Worm (Caenorhabditis elegans) whole organism, L2 larva: Measurements from ENCODE around the gene F56C3.7.

Experiments
- C34F6.9 ChIP-seq: fragments of 150-350 bp; optimal IDR thresholded peaks from 2 replicates; lab custom pipeline; 2014; ENCODE audit warnings: missing biosample characterization, missing genetic modification characterization
- F13H6.1 ChIP-seq: sonication (generic microtip); optimal IDR thresholded peaks from 2 replicates; lab custom pipeline; 2016; ENCODE audit warnings: missing genetic modification characterization, missing compliant biosample characterization
- R02D3.7 ChIP-seq: fragments of 150-350 bp; optimal IDR thresholded peaks from 2 replicates; lab custom pipeline; 2014; ENCODE audit warnings: missing biosample characterization, missing genetic modification characterization
- Y55F3AM.14 ChIP-seq: fragments of 200-800 bp; sonication (Bioruptor generic); optimal IDR thresholded peaks from 2 replicates; lab custom pipeline; 2018; ENCODE audit warnings: mild to moderate bottlenecking, missing genetic modification characterization, missing compliant biosample characterization
- ZK546.5 ChIP-seq: sonication (generic microtip); optimal IDR thresholded peaks from 2 replicates; lab custom pipeline; 2017; ENCODE audit warnings: missing biosample characterization, missing genetic modification characterization
- aly-2 ChIP-seq: fragments of 150-350 bp; optimal IDR thresholded peaks from 2 replicates; lab custom pipeline; 2014; ENCODE audit warnings: missing biosample characterization, missing genetic modification characterization
- ama-1 ChIP-seq: fragments of 150-350 bp; optimal IDR thresholded peaks from 2 replicates; lab custom pipeline; 2018; ENCODE audit warnings: inconsistent platforms
- blmp-1 ChIP-seq: sonication (generic microtip); optimal IDR thresholded peaks from 2 replicates; lab custom pipeline; 2017; ENCODE audit warnings: missing genetic modification characterization, mild to moderate bottlenecking, missing compliant biosample characterization, antibody characterized with exemption, moderate library complexity; ENCODE audit not compliant: insufficient read depth
- ceh-82 ChIP-seq: fragments of 150-350 bp; optimal IDR thresholded peaks from 2 replicates; lab custom pipeline; 2014; ENCODE audit warnings: missing biosample characterization, missing genetic modification characterization
- crh-2 ChIP-seq: sonication (generic microtip); optimal IDR thresholded peaks from 2 replicates; lab custom pipeline; 2017; ENCODE audit warnings: missing biosample characterization, missing genetic modification characterization
- dmd-4 ChIP-seq: sonication (generic microtip); optimal IDR thresholded peaks from 2 replicates; lab custom pipeline; 2017; ENCODE audit warnings: missing biosample characterization, missing genetic modification characterization
- egl-27 ChIP-seq: sonication (generic microtip); optimal IDR thresholded peaks from 3 replicates; lab custom pipeline; 2017; ENCODE audit warnings: missing biosample characterization, missing genetic modification reagents, missing genetic modification characterization
- elt-1 ChIP-seq: fragments of 150-350 bp; optimal IDR thresholded peaks from 2 replicates; lab custom pipeline; 2014; ENCODE audit warnings: missing biosample characterization, missing genetic modification characterization
- elt-3 ChIP-seq: sonication (generic microtip); optimal IDR thresholded peaks from 2 replicates; lab custom pipeline; 2017; ENCODE audit warnings: missing biosample characterization, missing genetic modification characterization
- fos-1 ChIP-seq: fragments of 150-350 bp; optimal IDR thresholded peaks from 2 replicates; lab custom pipeline; 2014; ENCODE audit warnings: missing biosample characterization, missing genetic modification characterization
- gmeb-1 ChIP-seq: fragments of 150-350 bp; optimal IDR thresholded peaks from 2 replicates; lab custom pipeline; 2014; ENCODE audit warnings: missing biosample characterization, missing genetic modification characterization
- lin-11 ChIP-seq: fragments of 150-350 bp; sonication (generic microtip); optimal IDR thresholded peaks from 2 replicates; lab custom pipeline; 2014; ENCODE audit warnings: missing biosample characterization, missing genetic modification characterization, inconsistent platforms, mixed read lengths
- lin-39 ChIP-seq: fragments of 150-350 bp; optimal IDR thresholded peaks from 2 replicates; lab custom pipeline; 2014; ENCODE audit warnings: missing biosample characterization, missing genetic modification reagents, missing genetic modification characterization
- lsy-2 ChIP-seq, 2 experiments: fragments of 150-350 bp in 1 of 2; sonication (generic microtip) in 1 of 2; optimal IDR thresholded peaks; 2 replicates each; lab custom pipeline; 2014 to 2017; ENCODE audit warnings: missing biosample characterization in 2 of 2, missing genetic modification characterization in 2 of 2
- mab-5 ChIP-seq: fragments of 150-350 bp; optimal IDR thresholded peaks from 2 replicates; lab custom pipeline; 2014; ENCODE audit warnings: missing biosample characterization, missing genetic modification characterization
- mbf-1 ChIP-seq: sonication (generic microtip); optimal IDR thresholded peaks from 2 replicates; lab custom pipeline; 2017; ENCODE audit warnings: missing biosample characterization, missing genetic modification characterization
- mdl-1 ChIP-seq, 2 experiments: fragments of 150-350 bp in 1 of 2; sonication (generic microtip) in 1 of 2; optimal IDR thresholded peaks; 2 replicates each; lab custom pipeline; 2017; ENCODE audit warnings: missing biosample characterization in 2 of 2, missing genetic modification characterization in 2 of 2
- nhr-10 ChIP-seq: sonication (generic microtip); optimal IDR thresholded peaks from 2 replicates; lab custom pipeline; 2017; ENCODE audit warnings: missing biosample characterization, missing genetic modification characterization
- nhr-11 ChIP-seq: fragments of 150-350 bp; optimal IDR thresholded peaks from 2 replicates; lab custom pipeline; 2014; ENCODE audit warnings: missing biosample characterization, missing genetic modification characterization
- nhr-12 ChIP-seq: fragments of 150-350 bp; optimal IDR thresholded peaks from 2 replicates; lab custom pipeline; 2014; ENCODE audit warnings: missing biosample characterization, missing genetic modification characterization
- nhr-129 ChIP-seq: fragments of 150-350 bp; optimal IDR thresholded peaks from 2 replicates; lab custom pipeline; 2014; ENCODE audit warnings: missing biosample characterization, missing genetic modification characterization
- nhr-23 ChIP-seq: fragments of 150-350 bp; optimal IDR thresholded peaks from 2 replicates; lab custom pipeline; 2014; ENCODE audit warnings: missing biosample characterization, missing genetic modification reagents, missing genetic modification characterization
- nhr-237 ChIP-seq: fragments of 150-350 bp; optimal IDR thresholded peaks from 2 replicates; lab custom pipeline; 2014; ENCODE audit warnings: missing biosample characterization, missing genetic modification characterization
- nhr-25 ChIP-seq: fragments of 150-350 bp; sonication (generic microtip); optimal IDR thresholded peaks from 3 replicates; lab custom pipeline; 2014; ENCODE audit warnings: missing biosample characterization, missing genetic modification characterization
- nhr-6 ChIP-seq: fragments of 150-350 bp; optimal IDR thresholded peaks from 2 replicates; lab custom pipeline; 2014; ENCODE audit warnings: missing biosample characterization, missing genetic modification characterization
- nhr-77 ChIP-seq: fragments of 150-350 bp; optimal IDR thresholded peaks from 2 replicates; lab custom pipeline; 2014; ENCODE audit warnings: missing biosample characterization, missing genetic modification characterization
- sem-4 ChIP-seq: fragments of 150-350 bp; optimal IDR thresholded peaks from 2 replicates; lab custom pipeline; 2014; ENCODE audit warnings: missing biosample characterization, missing genetic modification reagents, missing genetic modification characterization
- skn-1 ChIP-seq: sonication (generic microtip); optimal IDR thresholded peaks from 2 replicates; lab custom pipeline; 2017; ENCODE audit warnings: missing biosample characterization, missing genetic modification characterization
- sma-3 ChIP-seq: sonication (generic microtip); optimal IDR thresholded peaks from 2 replicates; lab custom pipeline; 2016; ENCODE audit warnings: missing genetic modification reagents, missing genetic modification characterization, missing compliant biosample characterization
- sma-9 ChIP-seq, 2 experiments: fragments of 150-350 bp in 1 of 2; sonication (generic microtip) in 1 of 2; optimal IDR thresholded peaks; 2 replicates each; lab custom pipeline; 2014 to 2016; ENCODE audit warnings: missing genetic modification characterization in 2 of 2, mild to moderate bottlenecking in 1 of 2, missing biosample characterization in 1 of 2, missing compliant biosample characterization in 1 of 2, missing genetic modification reagents in 1 of 2, moderate library complexity in 1 of 2
- snpc-4 ChIP-seq: fragments of 150-350 bp; optimal IDR thresholded peaks from 2 replicates; lab custom pipeline; 2014; ENCODE audit warnings: missing biosample characterization, missing genetic modification characterization
- unc-55 ChIP-seq: fragments of 150-350 bp; sonication (generic microtip); optimal IDR thresholded peaks from 3 replicates; lab custom pipeline; 2014; ENCODE audit warnings: missing biosample characterization, missing genetic modification reagents, missing genetic modification characterization
- zag-1 ChIP-seq: fragments of 150-350 bp; optimal IDR thresholded peaks from 2 replicates; lab custom pipeline; 2014; ENCODE audit warnings: missing biosample characterization, missing genetic modification characterization
- ztf-11 ChIP-seq: sonication (generic microtip); optimal IDR thresholded peaks from 2 replicates; lab custom pipeline; 2017; ENCODE audit warnings: missing biosample characterization, missing genetic modification characterization

The F56C3.7 gene

DNA sequence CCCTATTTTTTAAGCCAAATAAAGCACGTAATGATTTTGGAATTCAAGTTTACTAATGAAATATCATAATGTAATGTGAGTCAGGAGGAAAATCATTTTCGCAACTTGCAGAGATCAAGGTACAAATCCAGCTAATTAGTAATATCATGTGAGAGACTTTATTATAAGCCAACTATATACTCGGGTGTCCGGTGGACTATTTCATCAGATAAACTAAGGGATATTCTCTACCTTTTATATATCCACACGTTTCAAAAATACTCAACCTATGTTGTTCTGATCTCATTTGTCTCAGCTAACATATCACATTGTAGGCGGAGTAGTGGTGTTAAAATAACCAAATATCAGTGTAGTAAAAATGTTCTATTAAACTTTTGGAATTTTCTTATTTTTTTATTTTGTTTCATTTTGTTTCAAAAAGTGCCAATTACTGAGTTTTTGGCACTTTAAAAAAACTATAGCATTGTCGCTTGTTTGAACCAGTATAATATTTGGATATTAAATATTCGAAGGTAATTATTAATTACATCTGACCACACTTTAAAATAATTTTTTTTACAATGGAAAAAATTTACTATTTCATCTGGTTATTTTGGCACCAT lies 18.9 kb upstream of the F56C3.7 start (continued):
- TF ChIP-seq skn-1 (tag; lab: Kevin White, UChicago) (peak; percentile 91), C34F6.9 (peak; percentile 84), lin-39 (tag; lab: Kevin White, UChicago) (no peak), elt-1 (tag; lab: Kevin White, UChicago) (no peak), lin-11 (tag; lab: Kevin White, UChicago) (no peak), blmp-1 (tag; lab: Kevin White, UChicago) (no peak), aly-2 (peak; percentile 59), ztf-11 (no peak), ama-1 (lab: Kevin White, UChicago) (no peak), unc-55 (GFP tag; lab: Kevin White, UChicago) (peak; percentile 85), nhr-23 (tag; lab: Kevin White, UChicago) (no peak)

DNA sequence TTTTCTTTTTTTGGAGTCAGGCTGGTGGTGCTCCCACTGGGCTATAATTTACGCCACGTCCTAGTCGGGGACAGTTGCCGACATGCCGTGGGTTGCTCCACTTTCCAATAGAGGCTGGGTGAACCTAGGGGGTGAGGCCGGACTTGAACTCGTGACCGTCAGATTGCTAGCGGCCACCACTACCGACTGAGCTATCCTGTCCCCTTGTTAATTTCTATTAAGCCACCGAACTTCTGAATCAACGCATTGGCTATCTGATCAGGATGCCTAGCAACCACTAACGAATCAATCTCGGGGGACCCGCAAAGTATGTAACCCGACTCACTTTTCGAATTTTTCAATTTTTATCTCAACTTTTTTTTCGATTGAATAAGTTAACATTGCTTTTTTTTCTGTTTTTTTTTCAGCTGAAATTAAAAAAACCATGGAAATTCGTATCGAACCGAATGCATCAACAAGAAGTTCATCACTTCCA lies 16.3 kb upstream of the F56C3.7 start, which contains the start of gene F56C3.1:
TSS of gene F56C3.1 (plus strand) at position 425 of the 475 bp plus-strand sequence.
- TF ChIP-seq ZK546.5 (tag; lab: Kevin White, UChicago) = no peak
- TF ChIP-seq Y55F3AM.14 = no peak
- TF ChIP-seq fos-1 (tag; lab: Kevin White, UChicago) = no peak
- TF ChIP-seq nhr-6 = no peak
- no peak for TF ChIP-seq elt-3
- TF ChIP-seq R02D3.7 = no peak
- no peak for TF ChIP-seq blmp-1 (tag; lab: Kevin White, UChicago)
- no peak for TF ChIP-seq egl-27 (tag; lab: Kevin White, UChicago)
- no peak for TF ChIP-seq sem-4 (tag; lab: Kevin White, UChicago)
- TF ChIP-seq nhr-129 (tag; lab: Kevin White, UChicago) = no peak
- no peak for TF ChIP-seq lin-39 (tag; lab: Kevin White, UChicago)
- no peak for TF ChIP-seq mab-5 (tag; lab: Kevin White, UChicago)
- no peak for TF ChIP-seq nhr-11
- TF ChIP-seq nhr-25 (tag; lab: Kevin White, UChicago) = no peak
- no peak for TF ChIP-seq gmeb-1 (tag; lab: Kevin White, UChicago)
- TF ChIP-seq C34F6.9 = no peak
- TF ChIP-seq mdl-1 (tag; optimal IDR thresholded peaks at IDR 0.05; lab: Kevin White, UChicago) = no peak
- TF ChIP-seq sma-3 (GFP tag; lab: Kevin White, UChicago) = no peak
- TF ChIP-seq dmd-4 (tag; lab: Kevin White, UChicago) = no peak
- no peak for TF ChIP-seq elt-1 (tag; lab: Kevin White, UChicago)

DNA sequence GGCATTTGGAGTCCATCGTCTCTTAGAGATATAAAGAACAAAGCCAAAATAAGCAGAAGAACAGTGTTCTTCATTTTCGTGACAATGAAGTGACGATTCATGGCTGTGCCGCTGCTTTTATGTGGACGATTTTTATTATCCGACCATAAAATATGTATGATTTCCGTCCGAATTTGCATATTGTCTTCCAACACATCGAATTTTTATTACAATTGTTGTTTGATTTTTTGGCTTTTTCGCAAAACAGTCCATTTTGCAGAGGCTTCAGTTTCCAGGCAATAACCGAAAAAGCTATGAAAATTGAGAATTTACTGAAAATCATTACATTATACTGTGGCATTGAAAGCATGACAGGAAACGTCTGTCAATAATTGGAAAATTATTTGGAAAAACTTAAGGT lies 14.0 kb upstream of the F56C3.7 start, which contains the start of gene F56C3.8:
TSS of gene F56C3.8 (minus strand) at position 101 of the 400 bp plus-strand sequence.
- TF ChIP-seq lsy-2 (tag; optimal IDR thresholded peaks at IDR 0.05; lab: Kevin White, UChicago) (no peak), unc-55 (GFP tag; lab: Kevin White, UChicago) (no peak), crh-2 (no peak), nhr-25 (tag; lab: Kevin White, UChicago) (no peak), ceh-82 (tag; lab: Kevin White, UChicago) (no peak), ztf-11 (no peak), sem-4 (tag; lab: Kevin White, UChicago) (no peak), nhr-11 (no peak)

DNA sequence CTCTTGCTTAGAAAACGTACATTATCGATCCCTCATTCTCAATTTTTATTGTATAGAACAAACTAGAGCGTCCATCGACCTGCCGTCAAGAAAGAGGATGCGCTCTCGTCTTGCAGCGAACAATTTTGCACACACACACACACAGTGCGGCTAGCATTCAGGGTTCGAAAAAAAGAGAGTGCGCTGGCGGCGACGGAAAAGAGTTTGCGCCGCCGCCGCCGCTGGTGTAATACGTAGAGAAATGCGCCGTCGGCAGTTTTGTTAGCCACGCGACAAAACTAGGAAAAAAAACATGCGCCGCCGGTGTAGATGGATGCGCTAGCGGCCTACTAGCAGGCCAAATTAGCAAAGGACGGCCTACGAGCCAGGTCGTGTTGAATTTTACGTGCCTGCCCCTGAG lies 13.0 kb upstream of the F56C3.7 start:
- TF ChIP-seq ZK546.5 (tag; lab: Kevin White, UChicago) = no peak
- no peak for TF ChIP-seq elt-1 (tag; lab: Kevin White, UChicago)
- no peak for TF ChIP-seq nhr-23 (tag; lab: Kevin White, UChicago)
- TF ChIP-seq nhr-10 = no peak
- no peak for TF ChIP-seq ceh-82 (tag; lab: Kevin White, UChicago)

DNA sequence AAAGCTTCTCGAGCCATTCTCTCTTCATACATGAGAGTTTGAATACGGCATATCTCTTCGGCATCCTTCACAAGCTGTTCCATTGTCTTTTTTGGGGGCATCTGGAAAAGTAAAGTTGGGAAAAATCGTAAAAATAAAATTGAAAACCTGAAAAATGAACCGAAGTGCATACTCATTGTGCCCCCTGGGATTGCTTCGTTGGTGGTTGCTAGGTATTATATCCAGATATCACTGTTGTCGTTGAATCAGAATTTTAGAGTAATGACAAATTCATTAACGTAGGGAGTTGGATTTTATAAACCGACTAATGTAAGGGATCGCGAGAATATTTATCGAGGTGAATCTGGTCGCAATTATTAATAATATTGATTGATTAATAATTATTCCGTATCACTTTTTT lies 11.0 kb upstream of the F56C3.7 start, which contains the start of gene F56C3.10:
TSS of gene F56C3.10 (minus strand) at position 101 of the 400 bp plus-strand sequence.
- TF ChIP-seq unc-55 (GFP tag; lab: Kevin White, UChicago) (no peak), elt-1 (tag; lab: Kevin White, UChicago) (no peak), egl-27 (tag; lab: Kevin White, UChicago) (no peak)

DNA sequence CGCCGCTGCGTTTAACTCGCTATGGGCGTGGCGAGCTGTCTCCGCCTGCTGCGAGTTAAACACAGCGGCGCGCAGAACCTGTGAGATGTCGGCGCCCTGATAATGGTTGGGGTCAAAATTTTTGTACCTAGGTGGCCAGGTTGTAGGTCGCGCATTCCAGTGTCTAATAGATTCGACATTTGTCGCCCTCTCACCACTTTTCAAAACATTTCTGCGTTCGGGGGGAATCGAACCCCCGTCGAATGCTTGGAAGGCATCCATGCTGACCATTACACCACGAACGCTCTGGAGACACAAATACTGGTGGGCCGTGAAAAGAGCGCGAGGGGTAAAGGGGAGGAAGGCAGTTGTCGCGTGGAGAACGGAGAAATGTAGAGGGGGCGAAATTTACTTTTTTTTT lies 8.8 kb upstream of the F56C3.7 start:
- peak; percentile 46 for TF ChIP-seq sma-3 (GFP tag; lab: Kevin White, UChicago)
- TF ChIP-seq nhr-12 (tag; lab: Kevin White, UChicago) = no peak
- TF ChIP-seq skn-1 (tag; lab: Kevin White, UChicago) = no peak
- TF ChIP-seq nhr-6 = no peak
- peak; percentile 64 for TF ChIP-seq F13H6.1 (tag; lab: Kevin White, UChicago)
- no peak for TF ChIP-seq mbf-1 (tag; lab: Kevin White, UChicago)
- TF ChIP-seq crh-2 = peak; percentile 61
- TF ChIP-seq sma-9 (GFP tag; optimal IDR thresholded peaks at IDR 0.05; lab: Kevin White, UChicago) = peak; percentile 56
- TF ChIP-seq sma-9 (tag; optimal IDR thresholded peaks at IDR 0.05; lab: Kevin White, UChicago) = no peak
- TF ChIP-seq snpc-4 = peak; percentile 43
- TF ChIP-seq nhr-23 (tag; lab: Kevin White, UChicago) = no peak
- TF ChIP-seq mdl-1 (tag; optimal IDR thresholded peaks at IDR 0.05; lab: Kevin White, UChicago) = peak in 1 of 2 experiments; percentile 33
- peak; percentile 53 for TF ChIP-seq fos-1 (tag; lab: Kevin White, UChicago)
- no peak for TF ChIP-seq blmp-1 (tag; lab: Kevin White, UChicago)
- TF ChIP-seq ztf-11 = no peak
- peak; percentile 36 to 44 for TF ChIP-seq lsy-2 (tag; optimal IDR thresholded peaks at IDR 0.05; lab: Kevin White, UChicago)
- no peak for TF ChIP-seq elt-1 (tag; lab: Kevin White, UChicago)
- peak; percentile 21 for TF ChIP-seq zag-1 (tag; lab: Kevin White, UChicago)
- TF ChIP-seq nhr-237 = no peak
- no peak for TF ChIP-seq lin-39 (tag; lab: Kevin White, UChicago)
- TF ChIP-seq nhr-77 (tag; lab: Kevin White, UChicago) = peak; percentile 1
